Fruit fly (Drosophila melanogaster) S2 (cell line): ENCODE data around the gene CG12231.
A peak's percentile ranks its signal among the peaks of the same experiment; 100 is the strongest.

Experiments used
- CG8478 ChIP-seq: fragments of >200 bp; optimal IDR thresholded peaks from 2 replicates; lab custom pipeline; 2018
- CTCF ChIP-seq, 2 experiments: fragments of >200 bp; optimal IDR thresholded peaks; 2 replicates each; lab custom pipeline; 2018

DNA sequence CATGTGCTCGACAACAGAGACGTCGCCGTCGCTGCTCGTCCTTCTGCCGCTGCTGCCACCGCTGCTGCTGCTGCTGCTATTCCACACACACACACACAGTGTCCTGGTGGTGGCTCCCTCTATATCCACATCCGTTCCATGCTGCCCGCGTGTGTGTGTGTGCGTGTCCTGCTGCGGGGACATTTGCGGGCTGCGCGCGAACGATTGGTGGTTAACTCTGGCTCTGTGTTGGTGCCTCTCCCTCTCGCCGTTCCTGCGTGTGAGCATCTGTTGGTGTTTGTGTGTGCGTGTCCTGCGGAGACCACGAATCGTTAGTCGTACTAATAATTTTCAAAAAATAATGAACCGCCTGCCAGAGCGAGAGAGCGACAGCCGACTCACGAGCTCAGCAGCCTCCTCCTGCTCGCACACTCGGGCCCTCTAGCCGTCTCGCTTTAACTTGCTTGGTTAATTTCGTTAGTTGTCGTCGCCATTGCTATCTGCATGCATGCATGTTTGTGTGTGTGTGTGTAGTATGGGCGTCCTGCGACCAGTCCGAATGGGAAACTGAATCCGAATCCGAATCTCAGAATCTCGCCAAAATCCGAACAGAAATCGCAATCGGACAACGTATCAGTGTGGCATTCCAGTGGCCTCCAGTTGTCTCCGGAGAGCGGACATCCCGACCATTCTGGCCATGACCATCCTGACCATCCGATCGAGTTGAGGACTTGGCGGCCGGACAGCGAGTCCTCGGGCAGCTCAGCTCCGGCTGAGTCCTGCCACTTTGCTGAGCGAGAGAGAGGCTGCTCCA lies 14.5 kb upstream of the CG12231 start:
- no peak for TF ChIP-seq CG8478 (lab: Kevin White, UChicago)
- TF ChIP-seq CTCF (optimal IDR thresholded peaks at IDR 0.05; lab: Kevin White, UChicago), result peak; percentile 64 to 80
